Fruit fly (Drosophila melanogaster) whole organism, pupa: ENCODE results near the gene CG43175.
A peak's percentile ranks its signal among the peaks of the same experiment; 100 is the strongest.

ENCODE experiments used
- CG10348 ChIP-seq: fragments of 200-800 bp; sonication (Bioruptor generic); IDR thresholded peaks from 2 replicates; pipeline ENCODE4 v1.3.6; 2022; ENCODE audit warnings: missing biosample characterization, missing genetic modification characterization
- CG12605 ChIP-seq: fragments of 200-800 bp; sonication (Bioruptor generic); IDR thresholded peaks from 2 replicates; pipeline ENCODE4 v1.3.6; 2022; ENCODE audit warnings: missing biosample characterization, missing genetic modification characterization
- CG13204 ChIP-seq: fragments of 200-800 bp; sonication (Bioruptor generic); optimal IDR thresholded peaks from 2 replicates; lab custom pipeline; 2018; ENCODE audit warnings: missing biosample characterization, mild to moderate bottlenecking, missing genetic modification characterization, moderate library complexity
- CG14655 ChIP-seq: fragments of 200-800 bp; sonication (Bioruptor generic); optimal IDR thresholded peaks from 3 replicates; lab custom pipeline; 2017; ENCODE audit warnings: mild to moderate bottlenecking, missing biosample characterization, missing genetic modification reagents, missing genetic modification characterization
- CG15710 ChIP-seq: fragments of 200-800 bp; sonication (Bioruptor generic); optimal IDR thresholded peaks from 2 replicates; lab custom pipeline; 2018; ENCODE audit warnings: missing biosample characterization, mild to moderate bottlenecking, missing genetic modification characterization, moderate library complexity
- CG17806 ChIP-seq: fragments of 200-800 bp; sonication (Bioruptor generic); optimal IDR thresholded peaks from 2 replicates; lab custom pipeline; 2018; ENCODE audit warnings: missing biosample characterization, mild to moderate bottlenecking, missing genetic modification characterization, moderate library complexity
- CG32121 ChIP-seq: fragments of 200-800 bp; sonication (Bioruptor generic); IDR thresholded peaks from 2 replicates; pipeline ENCODE4 v1.3.6; 2022; ENCODE audit warnings: missing biosample characterization, missing genetic modification characterization
- CG34367 ChIP-seq: fragments of 200-800 bp; sonication (Bioruptor generic); optimal IDR thresholded peaks from 2 replicates; lab custom pipeline; 2018; ENCODE audit warnings: missing biosample characterization, mild to moderate bottlenecking, missing genetic modification characterization
- CG4496 ChIP-seq: fragments of 200-800 bp; sonication (Bioruptor generic); IDR thresholded peaks from 3 replicates; pipeline ENCODE4 v1.3.6; 2022; ENCODE audit warnings: missing biosample characterization, missing genetic modification characterization
- CG8159 ChIP-seq: fragments of 200-800 bp; sonication (Bioruptor generic); optimal IDR thresholded peaks from 3 replicates; lab custom pipeline; 2018; ENCODE audit warnings: missing biosample characterization, mild to moderate bottlenecking, missing genetic modification characterization, moderate library complexity
- CG8301 ChIP-seq: fragments of 200-800 bp; sonication (Bioruptor generic); optimal IDR thresholded peaks from 2 replicates; lab custom pipeline; 2018; ENCODE audit warnings: missing biosample characterization, mild to moderate bottlenecking, missing genetic modification characterization
- CG9948 ChIP-seq: fragments of 200-800 bp; sonication (Bioruptor generic); optimal IDR thresholded peaks from 2 replicates; lab custom pipeline; 2018; ENCODE audit warnings: missing biosample characterization, mild to moderate bottlenecking, missing genetic modification characterization, moderate library complexity
- D1 ChIP-seq: fragments of 200-800 bp; sonication (Bioruptor generic); optimal IDR thresholded peaks from 2 replicates; lab custom pipeline; 2018; ENCODE audit warnings: missing biosample characterization, mild to moderate bottlenecking, missing genetic modification characterization, moderate library complexity
- EcR ChIP-seq: fragments of 200-800 bp; sonication (Bioruptor generic); optimal IDR thresholded peaks from 3 replicates; lab custom pipeline; 2019; ENCODE audit warnings: missing biosample characterization, missing genetic modification characterization, mild to moderate bottlenecking, moderate library complexity, missing genetic modification reagents
- Ets98B ChIP-seq: fragments of 200-800 bp; sonication (Bioruptor generic); IDR thresholded peaks from 2 replicates; pipeline ENCODE4 v1.3.6; 2022; ENCODE audit warnings: missing biosample characterization, missing genetic modification characterization
- Pif1A ChIP-seq: fragments of 200-800 bp; sonication (Bioruptor generic); optimal IDR thresholded peaks from 3 replicates; lab custom pipeline; 2016; ENCODE audit warnings: missing biosample characterization, missing genetic modification characterization
- Pif1B ChIP-seq: fragments of 200-800 bp; sonication (Bioruptor generic); optimal IDR thresholded peaks from 3 replicates; lab custom pipeline; 2016; ENCODE audit warnings: missing biosample characterization, missing genetic modification characterization
- Snoo ChIP-seq: fragments of 200-800 bp; sonication (Bioruptor generic); optimal IDR thresholded peaks from 3 replicates; lab custom pipeline; 2017; ENCODE audit warnings: missing biosample characterization, mild to moderate bottlenecking, missing genetic modification characterization, inconsistent platforms
- fd96Ca ChIP-seq: fragments of 200-800 bp; sonication (Bioruptor generic); IDR thresholded peaks from 3 replicates; pipeline ENCODE4 v1.3.6; 2022; ENCODE audit warnings: missing biosample characterization, missing genetic modification characterization
- gl ChIP-seq: fragments of 200-800 bp; sonication (Bioruptor generic); optimal IDR thresholded peaks from 2 replicates; lab custom pipeline; 2018; ENCODE audit warnings: missing biosample characterization, mild to moderate bottlenecking, missing genetic modification characterization
- rn ChIP-seq: fragments of 200-800 bp; sonication (Bioruptor generic); IDR thresholded peaks from 2 replicates; pipeline ENCODE4 v1.3.6; 2022; ENCODE audit warnings: missing biosample characterization, missing genetic modification characterization

CG43175 gene

dm6 chr3R:17595084-17595483 is 35.4 kb upstream of the CG43175 start, which contains the start of gene Sgs5:
Sgs5 (plus strand) TSS chr3R:17595362.
- TF ChIP-seq fd96Ca (GFP tag; lab: Robert Waterston, UW) (no peak), CG13204 (GFP tag; lab: Kevin White, UChicago) (no peak), CG8301 (tag; lab: Kevin White, UChicago) (no peak), CG4496 (GFP tag; lab: Robert Waterston, UW) (no peak), Pif1B (GFP tag; lab: Kevin White, UChicago) (no peak), EcR (no peak), rn (GFP tag; lab: Robert Waterston, UW) (no peak), CG17806 (tag; lab: Kevin White, UChicago) (no peak), CG9948 (tag; lab: Kevin White, UChicago) (no peak), CG12605 (GFP tag; lab: Robert Waterston, UW) (no peak), CG34367 (no peak), CG14655 (GFP tag; lab: Kevin White, UChicago) (no peak), CG10348 (GFP tag; lab: Robert Waterston, UW) (no peak), gl (tag; lab: Kevin White, UChicago) (no peak), CG32121 (GFP tag; lab: Robert Waterston, UW) (no peak), Ets98B (GFP tag; lab: Robert Waterston, UW) (no peak), Snoo (tag; lab: Kevin White, UChicago) (no peak)

DNA sequence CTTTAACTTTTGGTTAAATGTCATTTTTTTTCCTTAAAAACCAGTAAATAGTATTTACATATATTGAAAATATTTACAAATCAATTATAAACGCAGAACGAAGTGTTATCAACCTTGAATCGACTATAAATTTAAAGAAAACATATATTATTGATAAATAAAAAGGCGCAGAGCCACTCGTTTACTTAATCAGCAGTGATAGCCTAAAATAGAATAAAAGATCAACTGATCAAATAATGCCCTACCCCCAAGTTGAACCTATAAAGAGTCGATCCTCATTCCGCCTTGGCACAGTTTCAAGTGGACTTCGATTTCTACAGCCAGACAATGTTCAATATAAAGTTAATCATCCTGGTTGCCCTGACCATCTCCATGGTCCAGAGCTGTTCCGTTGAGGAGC is 34.3 kb upstream of the CG43175 start, which contains the start of gene CG7606:
Gene CG7606 (plus strand): TSS at position 301 of the 400 bp plus-strand sequence.
- TF ChIP-seq EcR (no peak), Ets98B (GFP tag; lab: Robert Waterston, UW) (no peak), Pif1A (no peak), Pif1B (GFP tag; lab: Kevin White, UChicago) (no peak), CG14655 (GFP tag; lab: Kevin White, UChicago) (no peak), fd96Ca (GFP tag; lab: Robert Waterston, UW) (no peak), CG9948 (tag; lab: Kevin White, UChicago) (no peak), CG8159 (no peak), CG13204 (GFP tag; lab: Kevin White, UChicago) (no peak), gl (tag; lab: Kevin White, UChicago) (no peak), CG10348 (GFP tag; lab: Robert Waterston, UW) (no peak), CG17806 (tag; lab: Kevin White, UChicago) (no peak), CG12605 (GFP tag; lab: Robert Waterston, UW) (no peak), CG4496 (GFP tag; lab: Robert Waterston, UW) (no peak), CG8301 (tag; lab: Kevin White, UChicago) (no peak)

- TF ChIP-seq gl (tag; lab: Kevin White, UChicago) (no peak), EcR (no peak), CG15710 (tag; lab: Kevin White, UChicago) (no peak), CG34367 (no peak)
Observed at dm6 chr3R:17599695-17600094, 30.8 kb upstream of the CG43175 start.

dm6 chr3R:17601866-17602265 is 28.7 kb upstream of the CG43175 start:
- TF ChIP-seq Snoo (tag; lab: Kevin White, UChicago) (no peak), CG8301 (tag; lab: Kevin White, UChicago) (no peak)

dm6 chr3R:17602974-17603373 is 27.5 kb upstream of the CG43175 start:
- TF ChIP-seq EcR (no peak), CG17806 (tag; lab: Kevin White, UChicago) (no peak), Pif1B (GFP tag; lab: Kevin White, UChicago) (no peak), Pif1A (no peak), CG10348 (GFP tag; lab: Robert Waterston, UW) (no peak), CG8159 (no peak), D1 (tag; lab: Kevin White, UChicago) (no peak), CG12605 (GFP tag; lab: Robert Waterston, UW) (no peak), CG34367 (no peak), CG9948 (tag; lab: Kevin White, UChicago) (no peak), CG15710 (tag; lab: Kevin White, UChicago) (no peak), rn (GFP tag; lab: Robert Waterston, UW) (no peak), fd96Ca (GFP tag; lab: Robert Waterston, UW) (no peak), CG14655 (GFP tag; lab: Kevin White, UChicago) (no peak), CG32121 (GFP tag; lab: Robert Waterston, UW) (no peak), Snoo (tag; lab: Kevin White, UChicago) (no peak), gl (tag; lab: Kevin White, UChicago) (no peak)
- TF ChIP-seq, all 21 proteins: peak for 0

DNA sequence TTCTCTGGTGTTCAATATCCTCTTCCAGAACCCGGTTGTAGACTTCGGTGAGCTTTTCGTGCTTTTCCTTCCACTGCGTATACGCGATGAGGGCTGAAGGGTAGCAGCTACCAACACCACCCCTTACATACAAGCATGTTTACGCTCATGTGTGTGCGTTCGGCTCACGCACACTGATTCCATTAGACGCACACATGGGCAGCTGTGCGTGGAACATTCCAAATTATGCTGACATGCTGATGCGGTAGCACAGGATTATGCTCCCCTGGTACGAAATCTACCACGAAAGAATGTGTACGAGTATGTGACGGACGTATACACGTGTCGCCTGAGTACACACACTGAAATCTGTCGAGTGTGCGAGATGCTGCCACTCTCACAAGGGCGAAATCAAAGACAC is 26.8 kb upstream of the CG43175 start:
- TF ChIP-seq D1 (tag; lab: Kevin White, UChicago) (peak; percentile 11), rn (GFP tag; lab: Robert Waterston, UW) (no peak)
